Fruit fly (Drosophila melanogaster): ENCODE data around the gene CG31624.

The CG31624 gene

dm6 chr2L:21156156-21157040 is 43.8 kb downstream of the CG31624 start, which contains the start of the genes Mpp6 and E2f2 (continued):
- TF ChIP-seq Hr51 (GFP tag; optimal IDR thresholded peaks at IDR 0.05) (peak in 1 of 2 experiments; percentile 17), ci (GFP tag; IDR thresholded peaks at IDR 0.05) (0 out of 3 replicates have a peak, but pooled peaks have one; percentile 12), pros (GFP tag; optimal IDR thresholded peaks at IDR 0.05) (no peak), bsh (GFP tag; optimal IDR thresholded peaks at IDR 0.05) (no peak), zen2 (GFP tag; IDR thresholded peaks at IDR 0.05; ENCODE audit: partially characterized antibody) (peak; percentile 83), CG3726 (GFP tag; IDR thresholded peaks at IDR 0.05) (no peak), CG2199 (GFP tag; IDR thresholded peaks at IDR 0.05) (no peak), zfh1 (GFP tag; IDR thresholded peaks at IDR 0.05) (peak; percentile 58; the same call in 2 of the 3 replicates), CG3847 (GFP tag; IDR thresholded peaks at IDR 0.05) (peak; percentile 82), trem (tag; optimal IDR thresholded peaks at IDR 0.05) (peak; percentile 33), CG2202 (tag; optimal IDR thresholded peaks at IDR 0.05) (no peak), gsb (GFP tag; IDR thresholded peaks at IDR 0.05) (no peak), CG32767 (GFP tag; IDR thresholded peaks at IDR 0.05) (no peak), Scr (GFP tag; IDR thresholded peaks at IDR 0.05; ENCODE audit: partially characterized antibody) (peak; percentile 82), CG3995 (GFP tag; optimal IDR thresholded peaks at IDR 0.05) (no peak), gcm2 (GFP tag; optimal IDR thresholded peaks at IDR 0.05) (no peak), Sry-β (GFP tag; optimal IDR thresholded peaks at IDR 0.05) (peak; percentile 44), CG14441 (GFP tag; IDR thresholded peaks at IDR 0.05) (no peak), CG3407 (GFP tag; optimal IDR thresholded peaks at IDR 0.05) (no peak), Chrac-16 (GFP tag; optimal IDR thresholded peaks at IDR 0.05) (no peak), D19B (GFP tag; optimal IDR thresholded peaks at IDR 0.05) (no peak), CG30403 (GFP tag; optimal IDR thresholded peaks at IDR 0.05) (peak; percentile 51), CG7745 (tag; optimal IDR thresholded peaks at IDR 0.05) (no peak), sob (GFP tag; IDR thresholded peaks at IDR 0.05) (peak; percentile 86), CG12299 (tag; optimal IDR thresholded peaks at IDR 0.05) (no peak), zfh2 (GFP tag; optimal IDR thresholded peaks at IDR 0.05) (peak; percentile 42), Hr3 (GFP tag; optimal IDR thresholded peaks at IDR 0.05) (peak; percentile 20), CG10321 (GFP tag; IDR thresholded peaks at IDR 0.05) (no peak), zf30C (GFP tag; optimal IDR thresholded peaks at IDR 0.05) (no peak), CG4820 (GFP tag; optimal IDR thresholded peaks at IDR 0.05) (no peak), Deaf1 (tag; optimal IDR thresholded peaks at IDR 0.05) (no peak), B-H2 (GFP tag; optimal IDR thresholded peaks at IDR 0.05) (peak; percentile 61), jumu (GFP tag; optimal IDR thresholded peaks at IDR 0.05) (no peak), grn (GFP tag; optimal IDR thresholded peaks at IDR 0.05) (no peak), ken (GFP tag; IDR thresholded peaks at IDR 0.05) (peak; percentile 75), jing (GFP tag; optimal IDR thresholded peaks at IDR 0.05) (no peak), HLHmδ (GFP tag; optimal IDR thresholded peaks at IDR 0.05) (no peak), Hr78 (GFP tag; optimal IDR thresholded peaks at IDR 0.05) (no peak), exex (tag; optimal IDR thresholded peaks at IDR 0.05) (no peak), Nf-YA (GFP tag; IDR thresholded peaks at IDR 0.05) (no peak), CG2129 (GFP tag; IDR thresholded peaks at IDR 0.05; ENCODE audit: partially characterized antibody) (peak; percentile 65), Sox100B (GFP tag; optimal IDR thresholded peaks at IDR 0.05) (peak; percentile 36), sug (tag; optimal IDR thresholded peaks at IDR 0.05) (peak; percentile 26), CG1233 (GFP tag; optimal IDR thresholded peaks at IDR 0.05) (no peak), sim (GFP tag; IDR thresholded peaks at IDR 0.05) (peak; percentile 34; the same call in 1 of the 2 replicates), GATAe (GFP tag; conservative IDR thresholded peaks at IDR 0.05) (no peak), Atf6 (GFP tag; IDR thresholded peaks at IDR 0.05) (0 out of 2 replicates have a peak, but pooled peaks have one; percentile 23), Poxn (GFP tag; IDR thresholded peaks at IDR 0.05) (no peak), gem (tag; optimal IDR thresholded peaks at IDR 0.05) (no peak)
